Worm (Caenorhabditis elegans) whole organism, young adult: ENCODE data around the gene K02D3.1.

ENCODE experiments used
- B0019.2 ChIP-seq: fragments of 200-800 bp; sonication (Bioruptor generic); conservative IDR thresholded peaks from 2 replicates; pipeline ENCODE4 v1.3.6; 2022; ENCODE audit warnings: missing genetic modification reagents, missing genetic modification characterization, missing compliant biosample characterization
- B0336.3 ChIP-seq: fragments of 200-800 bp; sonication (Bioruptor generic); IDR thresholded peaks from 2 replicates; pipeline ENCODE4 v1.3.6; 2022; ENCODE audit warnings: missing genetic modification characterization, missing compliant biosample characterization
- C06A6.2 ChIP-seq: fragments of 200-800 bp; sonication (Bioruptor generic); conservative IDR thresholded peaks from 2 replicates; pipeline ENCODE4 v1.3.6; 2022; ENCODE audit warnings: missing genetic modification characterization, missing compliant biosample characterization
- F37B4.10 ChIP-seq: fragments of 200-800 bp; sonication (Bioruptor generic); IDR thresholded peaks from 2 replicates; pipeline ENCODE4 v1.3.6; 2022; ENCODE audit warnings: missing genetic modification characterization, missing compliant biosample characterization
- F39B2.1 ChIP-seq: fragments of 200-800 bp; sonication (Bioruptor generic); IDR thresholded peaks from 2 replicates; pipeline ENCODE4 v1.3.6; 2022; ENCODE audit warnings: missing genetic modification reagents, missing genetic modification characterization, missing compliant biosample characterization
- T07F8.4 ChIP-seq: sonication (generic microtip); optimal IDR thresholded peaks from 2 replicates; lab custom pipeline; 2016; ENCODE audit warnings: mild to moderate bottlenecking, missing genetic modification characterization, moderate library complexity, missing compliant biosample characterization
- Y67H2A.10 ChIP-seq: fragments of 200-800 bp; sonication (Bioruptor generic); conservative IDR thresholded peaks from 2 replicates; pipeline ENCODE4 v1.3.6; 2022; ENCODE audit warnings: missing genetic modification reagents, missing genetic modification characterization, missing compliant biosample characterization
- Y79H2A.3 ChIP-seq: fragments of 200-800 bp; sonication (Bioruptor generic); conservative IDR thresholded peaks from 2 replicates; pipeline ENCODE4 v1.3.6; 2022; ENCODE audit warnings: missing genetic modification reagents, missing genetic modification characterization, missing compliant biosample characterization
- aptf-3 ChIP-seq: fragments of 200-800 bp; sonication (Bioruptor generic); IDR thresholded peaks from 2 replicates; pipeline ENCODE4 v1.3.6; 2022; ENCODE audit warnings: missing genetic modification characterization, missing compliant biosample characterization
- atf-7 ChIP-seq: sonication (generic microtip); optimal IDR thresholded peaks from 2 replicates; lab custom pipeline; 2017; ENCODE audit warnings: mild to moderate bottlenecking, missing genetic modification characterization, missing compliant biosample characterization
- athp-1 ChIP-seq: sonication (generic microtip); optimal IDR thresholded peaks from 2 replicates; lab custom pipeline; 2017; ENCODE audit warnings: mild to moderate bottlenecking, missing genetic modification characterization, missing compliant biosample characterization
- attf-3 ChIP-seq: fragments of 200-800 bp; sonication (Bioruptor generic); conservative IDR thresholded peaks from 2 replicates; pipeline ENCODE4 v1.3.6; 2022; ENCODE audit warnings: missing genetic modification reagents, missing genetic modification characterization, missing compliant biosample characterization
- bed-1 ChIP-seq: fragments of 200-800 bp; sonication (Bioruptor generic); IDR thresholded peaks from 2 replicates; pipeline ENCODE4 v1.3.6; 2022; ENCODE audit warnings: missing genetic modification reagents, missing genetic modification characterization, missing compliant biosample characterization
- cebp-1 ChIP-seq, 2 experiments: fragments of 200-800 bp in 1 of 2; sonication (Bioruptor generic) in 1 of 2; sonication (generic microtip) in 1 of 2; IDR thresholded peaks in 1 of 2; optimal IDR thresholded peaks in 1 of 2; 2 replicates each; pipeline versions ENCODE4 v1.3.6 to Lab custom; 2017 to 2022; ENCODE audit warnings: missing compliant biosample characterization in 2 of 2, missing genetic modification characterization in 2 of 2, mild to moderate bottlenecking in 1 of 2, missing genetic modification reagents in 1 of 2, moderate library complexity in 1 of 2
- cebp-2 ChIP-seq: fragments of 200-800 bp; sonication (Bioruptor generic); IDR thresholded peaks from 2 replicates; pipeline ENCODE4 v1.3.6; 2022; ENCODE audit warnings: missing genetic modification characterization, missing compliant biosample characterization
- ceh-91 ChIP-seq: fragments of 200-800 bp; sonication (Bioruptor generic); IDR thresholded peaks from 2 replicates; pipeline ENCODE4 v1.3.6; 2022; ENCODE audit warnings: missing genetic modification reagents, missing genetic modification characterization, missing compliant biosample characterization
- hmg-1.2 ChIP-seq: fragments of 200-800 bp; sonication (Bioruptor generic); IDR thresholded peaks from 2 replicates; pipeline ENCODE4 v1.3.6; 2022; ENCODE audit warnings: missing genetic modification reagents, missing genetic modification characterization, missing compliant biosample characterization
- lag-1 ChIP-seq: fragments of 200-800 bp; sonication (Bioruptor generic); IDR thresholded peaks from 2 replicates; pipeline ENCODE4 v1.3.6; 2022; ENCODE audit warnings: missing genetic modification reagents, missing genetic modification characterization, missing compliant biosample characterization
- lin-54 ChIP-seq: fragments of 200-800 bp; sonication (Bioruptor generic); optimal IDR thresholded peaks from 2 replicates; lab custom pipeline; 2018; ENCODE audit warnings: mild to moderate bottlenecking, missing genetic modification characterization, missing compliant biosample characterization
- madf-10 ChIP-seq: sonication (generic microtip); optimal IDR thresholded peaks from 2 replicates; lab custom pipeline; 2016; ENCODE audit warnings: mild to moderate bottlenecking, missing genetic modification characterization, missing compliant biosample characterization
- madf-3 ChIP-seq: fragments of 200-800 bp; sonication (Bioruptor generic); IDR thresholded peaks from 2 replicates; pipeline ENCODE4 v1.3.6; 2022; ENCODE audit warnings: missing genetic modification reagents, missing genetic modification characterization, missing compliant biosample characterization
- mel-28 ChIP-seq: sonication (generic microtip); optimal IDR thresholded peaks from 2 replicates; lab custom pipeline; 2016; ENCODE audit warnings: borderline replicate concordance, mild to moderate bottlenecking, missing genetic modification characterization, missing compliant biosample characterization
- nfya-2 ChIP-seq: fragments of 200-800 bp; sonication (Bioruptor generic); IDR thresholded peaks from 2 replicates; pipeline ENCODE4 v1.3.6; 2022; ENCODE audit warnings: missing genetic modification reagents, missing genetic modification characterization, missing compliant biosample characterization
- nhr-120 ChIP-seq: fragments of 200-800 bp; sonication (Bioruptor generic); IDR thresholded peaks from 2 replicates; pipeline ENCODE4 v1.3.6; 2022; ENCODE audit warnings: missing genetic modification characterization, missing compliant biosample characterization
- nhr-179 ChIP-seq: sonication (generic microtip); optimal IDR thresholded peaks from 2 replicates; lab custom pipeline; 2016; ENCODE audit warnings: mild to moderate bottlenecking, missing genetic modification characterization, missing compliant biosample characterization
- nhr-90 ChIP-seq: sonication (generic microtip); optimal IDR thresholded peaks from 2 replicates; lab custom pipeline; 2016; ENCODE audit warnings: missing genotype, mild to moderate bottlenecking, missing genetic modification characterization, missing compliant biosample characterization
- pha-4 ChIP-seq: fragments of 150-350 bp; sonication (generic microtip); optimal IDR thresholded peaks from 2 replicates; lab custom pipeline; 2014; ENCODE audit warnings: missing biosample characterization, missing genetic modification reagents, missing genetic modification characterization
- rpc-1 ChIP-seq, 2 experiments: fragments of 150-350 bp in 1 of 2; sonication (generic microtip) in 1 of 2; optimal IDR thresholded peaks; 2 replicates each; lab custom pipeline; 2014 to 2018; ENCODE audit warnings: missing biosample characterization in 1 of 2, missing genetic modification characterization in 1 of 2, missing genetic modification reagents in 1 of 2, missing genotype in 1 of 2
- snpc-3.4 ChIP-seq: sonication (generic microtip); optimal IDR thresholded peaks from 2 replicates; lab custom pipeline; 2017; ENCODE audit warnings: missing genetic modification characterization, mild to moderate bottlenecking, missing compliant biosample characterization, antibody characterized with exemption, moderate library complexity, missing genotype, missing genetic modification reagents
- zfh-2 ChIP-seq: fragments of 200-800 bp; sonication (Bioruptor generic); conservative IDR thresholded peaks from 2 replicates; pipeline ENCODE4 v1.3.6; 2022; ENCODE audit warnings: missing genetic modification reagents, missing genetic modification characterization, missing compliant biosample characterization
- zim-3 ChIP-seq: sonication (generic microtip); optimal IDR thresholded peaks from 2 replicates; lab custom pipeline; 2017; ENCODE audit warnings: mild to moderate bottlenecking, missing genetic modification characterization, moderate library complexity, missing compliant biosample characterization
- ztf-22 ChIP-seq: fragments of 200-800 bp; sonication (Bioruptor generic); optimal IDR thresholded peaks from 2 replicates; lab custom pipeline; 2018; ENCODE audit warnings: mild to moderate bottlenecking, missing genetic modification characterization, moderate library complexity, missing compliant biosample characterization

Gene K02D3.1

DNA sequence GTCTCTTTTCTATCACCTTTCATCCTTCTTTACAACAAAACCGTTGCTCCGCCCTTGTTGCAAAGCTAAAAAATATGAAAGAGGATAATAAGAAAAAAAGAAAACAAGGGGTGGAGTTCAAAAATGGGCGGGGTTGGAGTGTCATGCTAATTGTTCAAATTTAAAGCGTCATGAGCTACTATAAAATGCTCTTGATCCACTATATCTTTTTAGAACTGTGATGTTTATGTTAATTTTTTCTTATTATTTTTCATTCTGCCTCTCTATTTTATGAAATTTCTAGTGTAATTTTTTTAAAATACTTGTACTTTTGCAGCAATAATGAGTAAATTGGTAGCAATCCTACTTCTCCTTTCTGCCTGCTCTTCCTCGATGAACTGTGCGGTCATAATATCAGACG, at the start of gene K02D3.1:
K02D3.1 (plus strand) TSS at position 301 of the 400 bp plus-strand sequence.
- TF ChIP-seq C06A6.2 (no peak), B0019.2 (GFP tag; lab: Robert Waterston, UW) (no peak), zfh-2 (no peak), lag-1 (GFP tag; lab: Robert Waterston, UW) (no peak), lin-54 (GFP tag; lab: Kevin White, UChicago) (no peak), madf-3 (GFP tag; lab: Robert Waterston, UW) (no peak), athp-1 (tag; lab: Kevin White, UChicago) (no peak), zim-3 (no peak), nhr-120 (GFP tag; lab: Robert Waterston, UW) (no peak), F39B2.1 (GFP tag; lab: Robert Waterston, UW) (no peak), cebp-2 (GFP tag; lab: Robert Waterston, UW) (no peak), atf-7 (tag; lab: Kevin White, UChicago) (no peak), madf-10 (tag; lab: Kevin White, UChicago) (no peak), nhr-90 (tag; lab: Kevin White, UChicago) (no peak), ceh-91 (GFP tag; lab: Robert Waterston, UW) (no peak), Y67H2A.10 (GFP tag; lab: Robert Waterston, UW) (no peak), B0336.3 (GFP tag; lab: Robert Waterston, UW) (no peak), pha-4 (tag; lab: Kevin White, UChicago) (no peak), F37B4.10 (no peak), mel-28 (tag; lab: Kevin White, UChicago) (no peak)

DNA sequence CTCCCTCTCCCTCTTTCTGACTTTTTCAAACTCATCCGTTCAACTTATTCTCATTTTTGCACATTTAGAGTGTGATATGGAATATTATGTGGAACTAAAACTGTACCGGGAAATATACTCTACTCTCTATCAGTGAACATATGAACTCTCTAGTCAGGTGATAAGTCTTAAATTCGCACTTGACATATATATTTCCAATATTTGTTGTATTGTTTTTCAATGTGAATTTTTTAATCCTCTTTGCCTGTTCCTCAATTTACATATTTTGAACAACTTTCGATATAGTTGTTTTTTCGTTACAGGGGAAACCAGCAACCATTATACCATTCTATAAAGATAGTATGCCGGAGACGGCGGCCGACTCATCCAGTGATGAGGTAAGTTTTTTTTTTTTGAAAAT, 46.5 kb upstream of the K02D3.1 start, which contains the start of gene C04A11.1:
C04A11.1 (plus strand) TSS at position 301 of the 400 bp plus-strand sequence.
- no peak for TF ChIP-seq nfya-2 (GFP tag; lab: Robert Waterston, UW)
- no peak for TF ChIP-seq aptf-3 (GFP tag; lab: Robert Waterston, UW)
- no peak for TF ChIP-seq rpc-1 (optimal IDR thresholded peaks at IDR 0.05; lab: Kevin White, UChicago)
- no peak for TF ChIP-seq rpc-1 (tag; optimal IDR thresholded peaks at IDR 0.05; lab: Kevin White, UChicago)
- no peak for TF ChIP-seq attf-3 (GFP tag; lab: Robert Waterston, UW)
- no peak for TF ChIP-seq T07F8.4 (tag; lab: Kevin White, UChicago)
- TF ChIP-seq snpc-3.4 (tag; lab: Kevin White, UChicago), result no peak
- TF ChIP-seq nhr-179 (tag; lab: Kevin White, UChicago), result no peak
- no peak for TF ChIP-seq ztf-22 (GFP tag; lab: Kevin White, UChicago)
- TF ChIP-seq, all 124 proteins: peak for 0

DNA sequence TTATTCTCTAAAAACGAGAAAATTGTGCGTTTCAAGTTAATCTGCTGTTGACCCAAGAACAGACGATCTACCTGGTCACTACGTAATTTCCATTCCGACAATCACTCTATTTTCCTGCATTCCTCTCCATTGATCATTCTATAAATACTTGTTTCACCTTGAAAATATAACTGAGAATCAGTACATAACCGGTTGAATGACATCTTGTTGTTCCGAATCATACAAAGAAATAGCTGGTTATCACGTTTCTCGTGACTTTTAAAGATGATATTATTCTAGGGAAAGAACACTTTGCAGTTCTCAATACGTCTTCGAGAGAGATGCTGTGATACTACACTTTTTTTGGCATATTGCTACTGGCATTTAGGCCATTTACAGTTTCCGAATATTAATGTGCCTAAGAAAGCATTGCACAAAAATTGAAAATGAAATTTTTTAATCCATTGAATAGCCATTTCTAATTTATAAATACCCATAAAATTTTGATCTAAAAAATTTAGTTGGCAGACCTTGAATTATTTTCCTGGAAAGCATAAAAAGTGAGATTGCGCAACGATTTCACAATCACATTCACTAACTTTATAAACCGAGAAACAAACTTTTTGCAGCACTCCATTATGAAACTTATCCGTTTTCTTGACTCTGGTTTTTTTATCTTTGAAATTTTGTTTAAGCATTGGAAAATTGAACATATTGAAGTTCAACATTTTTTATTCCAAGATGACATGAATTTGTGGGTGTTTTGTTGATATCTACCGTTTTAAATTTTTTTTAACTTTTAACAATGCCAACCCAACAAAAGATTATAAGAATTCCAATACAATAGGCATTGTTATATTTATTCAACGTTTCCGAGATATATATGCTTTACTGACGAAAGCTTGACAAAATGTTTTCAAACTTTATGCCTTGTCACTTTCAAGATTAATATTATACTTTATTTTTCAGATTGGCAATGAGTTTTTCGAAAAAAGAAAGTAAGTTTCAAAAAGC, 42.8 kb upstream of the K02D3.1 start, which contains the start of gene C04A11.5:
C04A11.5 (plus strand) TSS at position 943 of the 993 bp plus-strand sequence.
- TF ChIP-seq hmg-1.2 (GFP tag; lab: Robert Waterston, UW) (no peak), bed-1 (GFP tag; lab: Robert Waterston, UW) (no peak), Y79H2A.3 (GFP tag; lab: Robert Waterston, UW) (no peak), cebp-1 (GFP tag; IDR thresholded peaks at IDR 0.05; lab: Robert Waterston, UW) (no peak), cebp-1 (tag; optimal IDR thresholded peaks at IDR 0.05; lab: Kevin White, UChicago) (peak; percentile 52)
